Fruit fly (Drosophila melanogaster) whole organism, embryonic: ENCODE data around the gene CG6607.

ENCODE experiments used
- Bteb2 ChIP-seq: fragments of 200-800 bp; sonication (Bioruptor generic); optimal IDR thresholded peaks from 2 replicates; lab custom pipeline; 2016; ENCODE audit warnings: missing biosample characterization, missing genetic modification characterization
- CG10147 ChIP-seq: fragments of 200-800 bp; sonication (Bioruptor generic); optimal IDR thresholded peaks from 2 replicates; lab custom pipeline; 2019; ENCODE audit warnings: missing biosample characterization, mild to moderate bottlenecking, missing genetic modification characterization, moderate library complexity
- CG12104 ChIP-seq: fragments of 200-800 bp; sonication (Bioruptor generic); optimal IDR thresholded peaks from 3 replicates; lab custom pipeline; 2016; ENCODE audit warnings: missing biosample characterization, missing genetic modification characterization
- CG13424 ChIP-seq: fragments of 200-800 bp; sonication (Bioruptor generic); optimal IDR thresholded peaks from 2 replicates; lab custom pipeline; 2019; ENCODE audit warnings: missing biosample characterization, mild to moderate bottlenecking, missing genetic modification characterization, moderate library complexity
- CG13894 ChIP-seq: fragments of 200-800 bp; sonication (Bioruptor generic); optimal IDR thresholded peaks from 3 replicates; lab custom pipeline; 2018; ENCODE audit warnings: missing biosample characterization, mild to moderate bottlenecking, missing genetic modification characterization, moderate library complexity
- CG16863 ChIP-seq: fragments of 200-800 bp; sonication (Bioruptor generic); optimal IDR thresholded peaks from 3 replicates; lab custom pipeline; 2016; ENCODE audit warnings: missing biosample characterization, missing genetic modification characterization
- CG18011 ChIP-seq: fragments of 200-800 bp; sonication (Bioruptor generic); optimal IDR thresholded peaks from 2 replicates; lab custom pipeline; 2017; ENCODE audit warnings: missing biosample characterization, missing genetic modification characterization, mild to moderate bottlenecking, moderate library complexity, missing genotype
- CG3407 ChIP-seq: fragments of 200-800 bp; sonication (Bioruptor generic); optimal IDR thresholded peaks from 2 replicates; lab custom pipeline; 2018; ENCODE audit warnings: missing biosample characterization, mild to moderate bottlenecking, missing genetic modification characterization
- CG4854 ChIP-seq: fragments of 200-800 bp; sonication (Bioruptor generic); optimal IDR thresholded peaks from 2 replicates; lab custom pipeline; 2016; ENCODE audit warnings: missing biosample characterization, missing genetic modification characterization, inconsistent platforms
- CG5245 ChIP-seq: fragments of 200-800 bp; sonication (Bioruptor generic); optimal IDR thresholded peaks from 3 replicates; lab custom pipeline; 2016; ENCODE audit warnings: missing biosample characterization, missing genetic modification characterization
- CG8281 ChIP-seq: fragments of 200-800 bp; sonication (Bioruptor generic); optimal IDR thresholded peaks from 2 replicates; lab custom pipeline; 2018; ENCODE audit warnings: missing biosample characterization, mild to moderate bottlenecking, missing genetic modification characterization, moderate library complexity
- CG8924 ChIP-seq: fragments of 200-800 bp; optimal IDR thresholded peaks from 3 replicates; lab custom pipeline; 2019; ENCODE audit warnings: missing biosample characterization, mild to moderate bottlenecking, missing genetic modification characterization, moderate library complexity
- CG9215 ChIP-seq: fragments of 200-800 bp; sonication (Bioruptor generic); IDR thresholded peaks from 2 replicates; pipeline ENCODE4 v1.3.6; 2022; ENCODE audit warnings: missing biosample characterization, missing genetic modification characterization
- CoRest ChIP-seq: fragments of 200-800 bp; sonication (Bioruptor generic); optimal IDR thresholded peaks from 3 replicates; lab custom pipeline; 2018; ENCODE audit warnings: missing biosample characterization, mild to moderate bottlenecking, missing genetic modification characterization, moderate library complexity
- Hr3 ChIP-seq: fragments of 200-800 bp; sonication (Bioruptor generic); optimal IDR thresholded peaks from 3 replicates; lab custom pipeline; 2016; ENCODE audit warnings: missing biosample characterization, missing genetic modification characterization
- Hr78 ChIP-seq, 2 experiments: fragments of 200-800 bp in 1 of 2; fragments of >200 bp in 1 of 2; sonication (Bioruptor generic) in 1 of 2; optimal IDR thresholded peaks; 2 replicates each; lab custom pipeline; 2017 to 2019; ENCODE audit warnings: missing biosample characterization in 2 of 2, missing genetic modification characterization in 2 of 2, mild to moderate bottlenecking in 1 of 2, moderate library complexity in 1 of 2
- Lim3 ChIP-seq: fragments of 200-800 bp; sonication (Bioruptor generic); IDR thresholded peaks from 2 replicates; pipeline ENCODE4 v1.3.6; 2022; ENCODE audit warnings: missing biosample characterization, missing genetic modification characterization
- Lpt ChIP-seq: fragments of >200 bp; optimal IDR thresholded peaks from 2 replicates; lab custom pipeline; 2018; ENCODE audit warnings: missing biosample characterization, missing genetic modification characterization
- MBD-R2 ChIP-seq: fragments of 200-800 bp; sonication (Bioruptor generic); IDR thresholded peaks from 2 replicates; pipeline ENCODE4 v1.3.6; 2022; ENCODE audit warnings: missing biosample characterization, missing genetic modification characterization
- Meics ChIP-seq: fragments of 200-800 bp; sonication (Bioruptor generic); optimal IDR thresholded peaks from 2 replicates; lab custom pipeline; 2017; ENCODE audit warnings: missing biosample characterization, mild to moderate bottlenecking, missing genetic modification characterization
- Nf-YA ChIP-seq: fragments of 200-800 bp; sonication (Bioruptor generic); IDR thresholded peaks from 2 replicates; pipeline ENCODE4 v1.3.6; 2022; ENCODE audit warnings: missing biosample characterization, missing genetic modification characterization
- PHDP ChIP-seq: fragments of 200-800 bp; sonication (Bioruptor generic); optimal IDR thresholded peaks from 3 replicates; lab custom pipeline; 2018; ENCODE audit warnings: missing biosample characterization, mild to moderate bottlenecking, missing genetic modification characterization, moderate library complexity
- Rx ChIP-seq: fragments of 200-800 bp; sonication (Bioruptor generic); IDR thresholded peaks from 2 replicates; pipeline ENCODE4 v1.3.6; 2022; ENCODE audit warnings: missing biosample characterization, missing genetic modification characterization
- Xbp1 ChIP-seq: fragments of 200-800 bp; sonication (Bioruptor generic); optimal IDR thresholded peaks from 3 replicates; lab custom pipeline; 2016; ENCODE audit warnings: missing biosample characterization, mild to moderate bottlenecking, missing genetic modification characterization
- al ChIP-seq: fragments of 200-800 bp; sonication (Bioruptor generic); IDR thresholded peaks from 2 replicates; pipeline ENCODE4 v1.3.6; 2022; ENCODE audit warnings: missing biosample characterization, missing genetic modification characterization
- bcd ChIP-seq: fragments of 200-800 bp; sonication (Bioruptor generic); optimal IDR thresholded peaks from 2 replicates; lab custom pipeline; 2017; ENCODE audit warnings: missing biosample characterization, mild to moderate bottlenecking, missing genetic modification characterization
- bigmax ChIP-seq: fragments of 200-800 bp; sonication (Bioruptor generic); optimal IDR thresholded peaks from 2 replicates; lab custom pipeline; 2018; ENCODE audit warnings: missing biosample characterization, mild to moderate bottlenecking, missing genetic modification characterization
- cad ChIP-seq: fragments of >200 bp; optimal IDR thresholded peaks from 2 replicates; lab custom pipeline; 2017; ENCODE audit warnings: missing biosample characterization, missing genetic modification characterization
- dan ChIP-seq: fragments of 200-800 bp; sonication (Bioruptor generic); IDR thresholded peaks from 2 replicates; pipeline ENCODE4 v1.3.6; 2022; ENCODE audit warnings: missing biosample characterization, missing genetic modification characterization
- dimm ChIP-seq: fragments of 200-800 bp; sonication (Bioruptor generic); IDR thresholded peaks from 2 replicates; pipeline ENCODE4 v1.3.6; 2022; ENCODE audit warnings: missing biosample characterization, missing genetic modification characterization
- esg ChIP-seq: fragments of 200-800 bp; sonication (Bioruptor generic); conservative IDR thresholded peaks from 2 replicates; pipeline ENCODE4 v1.3.6; 2022; ENCODE audit warnings: missing biosample characterization, missing genetic modification characterization
- grau ChIP-seq: fragments of 200-800 bp; optimal IDR thresholded peaks from 3 replicates; lab custom pipeline; 2019; ENCODE audit warnings: missing biosample characterization, mild to moderate bottlenecking, missing genetic modification characterization, moderate library complexity
- inv ChIP-seq: fragments of 200-800 bp; sonication (Bioruptor generic); IDR thresholded peaks from 2 replicates; pipeline ENCODE4 v1.3.6; 2022; ENCODE audit warnings: missing biosample characterization, missing genetic modification characterization; ENCODE audit not compliant: partially characterized antibody
- jigr1 ChIP-seq: fragments of 200-800 bp; sonication (Bioruptor generic); IDR thresholded peaks from 3 replicates; pipeline ENCODE4 v1.3.6; 2022; ENCODE audit warnings: missing biosample characterization, missing genetic modification characterization
- kni ChIP-seq: fragments of 200-800 bp; sonication (Bioruptor generic); optimal IDR thresholded peaks from 3 replicates; lab custom pipeline; 2017; ENCODE audit warnings: mild to moderate bottlenecking, missing biosample characterization, missing genetic modification reagents, missing genetic modification characterization
- lov ChIP-seq, 2 experiments: fragments of 200-800 bp in 1 of 2; fragments of >200 bp in 1 of 2; sonication (Bioruptor generic) in 1 of 2; IDR thresholded peaks in 1 of 2; optimal IDR thresholded peaks in 1 of 2; 2 replicates in 1 of 2; 3 replicates in 1 of 2; pipeline versions ENCODE4 v1.3.6 to Lab custom; 2017 to 2022; ENCODE audit warnings: missing biosample characterization in 1 of 2, missing genetic modification characterization in 1 of 2
- odd ChIP-seq: fragments of 200-800 bp; sonication (Bioruptor generic); optimal IDR thresholded peaks from 2 replicates; lab custom pipeline; 2017; ENCODE audit warnings: missing biosample characterization, mild to moderate bottlenecking, missing genetic modification characterization
- onecut ChIP-seq: fragments of 200-800 bp; sonication (Bioruptor generic); IDR thresholded peaks from 2 replicates; pipeline ENCODE4 v1.3.6; 2022; ENCODE audit warnings: missing biosample characterization, missing genetic modification characterization
- pb ChIP-seq: fragments of 200-800 bp; sonication (Bioruptor generic); optimal IDR thresholded peaks from 3 replicates; lab custom pipeline; 2016; ENCODE audit warnings: missing biosample characterization, missing genetic modification characterization
- phol ChIP-seq: fragments of 200-800 bp; sonication (Bioruptor generic); optimal IDR thresholded peaks from 3 replicates; lab custom pipeline; 2018; ENCODE audit warnings: missing biosample characterization, mild to moderate bottlenecking, missing genetic modification characterization, moderate library complexity
- pum ChIP-seq: fragments of 200-800 bp; sonication (Bioruptor generic); optimal IDR thresholded peaks from 2 replicates; lab custom pipeline; 2016; ENCODE audit warnings: missing biosample characterization, missing genetic modification characterization
- scrt ChIP-seq: fragments of 200-800 bp; sonication (Bioruptor generic); optimal IDR thresholded peaks from 2 replicates; lab custom pipeline; 2018; ENCODE audit warnings: missing biosample characterization, mild to moderate bottlenecking, missing genetic modification characterization, moderate library complexity
- sens-2 ChIP-seq: fragments of 200-800 bp; sonication (Bioruptor generic); IDR thresholded peaks from 2 replicates; pipeline ENCODE4 v1.3.6; 2022; ENCODE audit warnings: missing biosample characterization, missing genetic modification characterization
- sim ChIP-seq: fragments of 200-800 bp; sonication (Bioruptor generic); IDR thresholded peaks from 2 replicates; pipeline ENCODE4 v1.3.6; 2022; ENCODE audit warnings: missing biosample characterization, missing genetic modification characterization
- sima ChIP-seq: fragments of 200-800 bp; sonication (Bioruptor generic); optimal IDR thresholded peaks from 2 replicates; lab custom pipeline; 2016; ENCODE audit warnings: missing biosample characterization, missing genetic modification characterization
- tin ChIP-seq: fragments of 200-800 bp; sonication (Bioruptor generic); optimal IDR thresholded peaks from 3 replicates; lab custom pipeline; 2016; ENCODE audit warnings: missing biosample characterization, missing genetic modification characterization
- tll ChIP-seq, 2 experiments: fragments of 200-800 bp in 1 of 2; fragments of >200 bp in 1 of 2; sonication (Bioruptor generic) in 1 of 2; optimal IDR thresholded peaks; 2 replicates each; lab custom pipeline; 2017 to 2019; ENCODE audit warnings: missing biosample characterization in 2 of 2, missing genetic modification characterization in 2 of 2, mild to moderate bottlenecking in 1 of 2, moderate library complexity in 1 of 2
- unpg ChIP-seq: fragments of 200-800 bp; sonication (Bioruptor generic); optimal IDR thresholded peaks from 3 replicates; lab custom pipeline; 2018; ENCODE audit warnings: missing biosample characterization, mild to moderate bottlenecking, missing genetic modification characterization, moderate library complexity
- vfl ChIP-seq: fragments of 200-800 bp; sonication (Bioruptor generic); optimal IDR thresholded peaks from 2 replicates; lab custom pipeline; 2016; ENCODE audit warnings: missing biosample characterization, missing genetic modification characterization
- zen2 ChIP-seq: fragments of 200-800 bp; sonication (Bioruptor generic); IDR thresholded peaks from 3 replicates; pipeline ENCODE4 v1.3.6; 2022; ENCODE audit warnings: missing biosample characterization, missing genetic modification characterization; ENCODE audit not compliant: partially characterized antibody

Gene CG6607

DNA sequence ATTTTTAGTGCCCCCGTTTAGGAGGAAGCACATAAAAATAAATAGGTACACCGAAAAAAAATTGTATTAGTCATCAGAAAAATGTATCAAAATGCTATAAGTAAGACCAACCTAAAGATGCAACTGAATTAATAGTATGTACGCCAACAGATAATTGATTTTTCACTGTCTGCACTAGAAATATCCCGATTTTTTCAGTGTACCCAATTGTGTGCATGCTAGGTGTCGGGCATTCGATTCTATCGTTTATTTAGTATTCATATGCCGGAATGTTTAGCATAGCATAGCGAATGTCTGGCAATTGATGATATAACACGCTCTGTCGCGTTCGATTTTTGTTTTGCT is 39.6 kb downstream of the CG6607 start (continued):
- TF ChIP-seq bigmax (GFP tag; lab: Kevin White, UChicago) (no peak), Rx (no peak; the same call in 1 of the 2 replicates), Bteb2 (peak; percentile 85), pb (GFP tag; lab: Kevin White, UChicago) (peak; percentile 84), Xbp1 (peak; percentile 91), CG12104 (peak; percentile 59), sim (peak; percentile 75; the same call in 1 of the 2 replicates), CG10147 (GFP tag; lab: Kevin White, UChicago) (peak; percentile 67), CG9215 (GFP tag; lab: Robert Waterston, UW) (peak; percentile 70), jigr1 (GFP tag; lab: Robert Waterston, UW) (no peak), CG18011 (GFP tag; lab: Kevin White, UChicago) (peak; percentile 73), Lpt (GFP tag; lab: Kevin White, UChicago) (no peak), grau (tag; lab: Kevin White, UChicago) (peak; percentile 87), Nf-YA (GFP tag; lab: Robert Waterston, UW) (peak; percentile 88), CG3407 (GFP tag; lab: Kevin White, UChicago) (peak; percentile 59), CG13424 (tag; lab: Kevin White, UChicago) (peak; percentile 88), CG4854 (GFP tag; lab: Kevin White, UChicago) (peak; percentile 82), lov (optimal IDR thresholded peaks at IDR 0.05; lab: Kevin White, UChicago) (no peak), lov (GFP tag; IDR thresholded peaks at IDR 0.05; lab: Robert Waterston, UW) (peak; percentile 74; the same call in 1 of the 3 replicates), CoRest (tag; lab: Kevin White, UChicago) (peak; percentile 90), Hr78 (GFP tag; optimal IDR thresholded peaks at IDR 0.05; lab: Kevin White, UChicago) (peak in 1 of 2 experiments; percentile 49), al (peak; percentile 78), CG5245 (GFP tag; lab: Kevin White, UChicago) (peak; percentile 86), phol (tag; lab: Kevin White, UChicago) (peak; percentile 83), unpg (peak; percentile 90), bcd (GFP tag; lab: Kevin White, UChicago) (peak; percentile 82), inv (GFP tag; lab: Robert Waterston, UW) (no peak), onecut (peak; percentile 81), tll (GFP tag; optimal IDR thresholded peaks at IDR 0.05; lab: Kevin White, UChicago) (no peak), esg (GFP tag; lab: Robert Waterston, UW) (peak; percentile 89), Hr3 (GFP tag; lab: Kevin White, UChicago) (peak; percentile 83), scrt (peak; percentile 67), dimm (GFP tag; lab: Robert Waterston, UW) (no peak), vfl (GFP tag; lab: Kevin White, UChicago) (peak; percentile 77), CG16863 (GFP tag; lab: Kevin White, UChicago) (peak; percentile 88), Meics (GFP tag; lab: Kevin White, UChicago) (peak; percentile 90), cad (no peak), CG8281 (tag; lab: Kevin White, UChicago) (peak; percentile 63), PHDP (tag; lab: Kevin White, UChicago) (peak; percentile 91), CG8924 (peak; percentile 84), zen2 (GFP tag; lab: Robert Waterston, UW) (no peak), Lim3 (peak; percentile 73; the same call in 1 of the 2 replicates), sens-2 (GFP tag; lab: Robert Waterston, UW) (peak; percentile 83), sima (GFP tag; lab: Kevin White, UChicago) (peak; percentile 45), kni (no peak), pum (GFP tag; lab: Kevin White, UChicago) (peak; percentile 87), odd (peak; percentile 75), tin (GFP tag; lab: Kevin White, UChicago) (peak; percentile 89), CG13894 (tag; lab: Kevin White, UChicago) (peak; percentile 76), dan (GFP tag; lab: Robert Waterston, UW) (no peak), MBD-R2 (peak; percentile 61)
